Worm (Caenorhabditis elegans) whole organism, L3 larva: ENCODE results near the gene ani-1.

Experiments used
- lin-15B ChIP-seq: fragments of 150-350 bp; optimal IDR thresholded peaks from 2 replicates; lab custom pipeline; 2014; ENCODE audit warnings: missing biosample characterization, missing genetic modification characterization
- zag-1 ChIP-seq: fragments of 150-350 bp; optimal IDR thresholded peaks from 2 replicates; lab custom pipeline; 2014; ENCODE audit warnings: missing biosample characterization, missing genetic modification characterization

DNA sequence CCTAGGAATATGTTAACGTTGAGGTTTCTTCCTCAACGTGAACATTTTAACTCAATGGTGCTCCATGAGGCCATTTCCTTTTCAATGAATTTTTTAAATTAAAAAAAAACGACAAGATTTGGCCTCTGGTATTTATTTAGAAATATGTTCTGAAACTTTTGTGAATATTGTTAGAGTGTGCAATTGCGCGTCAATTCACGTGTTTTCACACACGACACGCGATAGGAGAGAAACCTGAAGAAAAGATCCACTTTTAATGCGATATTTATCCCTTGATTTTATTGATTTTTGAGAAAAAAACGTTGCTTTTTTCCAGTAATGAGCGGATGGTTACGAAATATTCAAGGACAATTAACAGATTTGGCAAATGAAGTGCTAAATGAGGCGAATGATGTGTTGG, 46.1 kb upstream of the ani-1 start, which contains the start of gene sql-1:
- TF ChIP-seq lin-15B (tag; lab: Kevin White, UChicago) (no peak), zag-1 (tag; lab: Kevin White, UChicago) (no peak)
